Worm (Caenorhabditis elegans) whole organism, mixed stage, embryonic: ENCODE data around the gene clec-63.

Experiments used
- M03D4.4 ChIP-seq: sonication (generic microtip); optimal IDR thresholded peaks from 2 replicates; lab custom pipeline; 2017; ENCODE audit warnings: mild to moderate bottlenecking, missing genetic modification characterization, missing compliant biosample characterization
- cnd-1 ChIP-seq: fragments of 200-800 bp; sonication (Bioruptor generic); optimal IDR thresholded peaks from 2 replicates; lab custom pipeline; 2018; ENCODE audit warnings: mild to moderate bottlenecking, missing genetic modification characterization, missing compliant biosample characterization
- elt-3 ChIP-seq: fragments of 150-350 bp; optimal IDR thresholded peaks from 2 replicates; lab custom pipeline; 2014; ENCODE audit warnings: missing biosample characterization, missing genetic modification characterization
- lin-13 ChIP-seq: fragments of 150-350 bp; optimal IDR thresholded peaks from 2 replicates; lab custom pipeline; 2014; ENCODE audit warnings: missing biosample characterization, missing genetic modification characterization
- mab-5 ChIP-seq: fragments of 150-350 bp; optimal IDR thresholded peaks from 2 replicates; lab custom pipeline; 2014; ENCODE audit warnings: missing biosample characterization, missing genetic modification characterization
- snpc-4 ChIP-seq: fragments of 150-350 bp; optimal IDR thresholded peaks from 2 replicates; lab custom pipeline; 2014; ENCODE audit warnings: missing biosample characterization, missing genetic modification characterization

DNA sequence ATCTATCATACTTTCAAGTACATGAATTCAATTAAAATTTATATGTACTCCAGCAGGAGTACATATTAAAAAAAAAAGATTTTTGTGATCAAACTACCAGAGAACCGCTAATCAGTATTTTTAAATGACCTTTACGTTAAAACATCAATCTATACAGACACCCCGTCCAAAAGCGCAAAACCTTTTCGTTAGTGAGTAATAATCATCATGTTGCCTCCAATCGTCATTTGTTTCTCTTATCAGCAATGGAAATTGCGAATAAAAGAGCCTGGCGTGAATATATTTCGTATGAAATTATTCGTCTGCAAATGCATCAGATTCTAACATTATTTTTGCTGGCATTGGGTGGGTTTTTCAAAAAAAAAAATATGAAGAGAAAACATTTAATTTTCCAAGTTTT, 8.7 kb downstream of the clec-63 start, which contains the start of gene clec-66:
- TF ChIP-seq lin-13 (tag; lab: Kevin White, UChicago), result no peak
- TF ChIP-seq cnd-1 (tag; lab: Kevin White, UChicago), result no peak
- no peak for TF ChIP-seq snpc-4
- no peak for TF ChIP-seq elt-3 (tag; lab: Kevin White, UChicago)
- TF ChIP-seq mab-5 (tag; lab: Kevin White, UChicago), result no peak
- no peak for TF ChIP-seq M03D4.4
